Worm (Caenorhabditis elegans) whole organism, L3 larva: ENCODE data around the gene pwp-1.

ENCODE experiments used
- R02D3.7 ChIP-seq: fragments of 150-350 bp; optimal IDR thresholded peaks from 2 replicates; lab custom pipeline; 2014; ENCODE audit warnings: missing biosample characterization, missing genetic modification characterization
- ama-1 ChIP-seq: fragments of 150-350 bp; optimal IDR thresholded peaks from 2 replicates; lab custom pipeline; 2018
- ceh-9 ChIP-seq: sonication (generic microtip); optimal IDR thresholded peaks from 2 replicates; lab custom pipeline; 2018; ENCODE audit warnings: missing biosample characterization, missing genetic modification characterization
- nhr-67 ChIP-seq: fragments of 150-350 bp; optimal IDR thresholded peaks from 2 replicates; lab custom pipeline; 2014; ENCODE audit warnings: missing biosample characterization, missing genetic modification characterization
- unc-62 ChIP-seq: fragments of 150-350 bp; sonication (generic microtip); optimal IDR thresholded peaks from 4 replicates; lab custom pipeline; 2014; ENCODE audit warnings: missing biosample characterization, missing genetic modification reagents, missing genetic modification characterization

- TF ChIP-seq unc-62 (GFP tag; lab: Kevin White, UChicago): no peak
- no peak for TF ChIP-seq nhr-67
- no peak for TF ChIP-seq R02D3.7
- TF ChIP-seq ceh-9 (tag; lab: Kevin White, UChicago): no peak
- TF ChIP-seq ama-1: no peak
These were observed 46.4 kb upstream of the pwp-1 start, which contains the start of gene cpsf-3 for ce11 chrIV:13282778-13283177.
